Fruit fly (Drosophila melanogaster) whole organism, embryonic: ENCODE results near the gene Ilk.
A peak's percentile ranks its signal among the peaks of the same experiment; 100 is the strongest.

ENCODE experiments used
- ATbp ChIP-seq: fragments of 200-800 bp; sonication (Bioruptor generic); optimal IDR thresholded peaks from 2 replicates; lab custom pipeline; 2017; ENCODE audit warnings: missing biosample characterization, mild to moderate bottlenecking, missing genetic modification characterization, missing genetic modification reagents
- Asciz ChIP-seq: fragments of 200-800 bp; sonication (Bioruptor generic); optimal IDR thresholded peaks from 2 replicates; lab custom pipeline; 2017; ENCODE audit warnings: missing biosample characterization, mild to moderate bottlenecking, missing genetic modification characterization, missing genetic modification reagents
- Blimp-1 ChIP-seq: fragments of 200-800 bp; sonication (Bioruptor generic); optimal IDR thresholded peaks from 3 replicates; lab custom pipeline; 2018; ENCODE audit warnings: missing biosample characterization, missing genetic modification characterization, mild to moderate bottlenecking, moderate library complexity, missing genetic modification reagents
- CG10267 ChIP-seq: fragments of 200-800 bp; sonication (Bioruptor generic); optimal IDR thresholded peaks from 2 replicates; lab custom pipeline; 2018; ENCODE audit warnings: missing biosample characterization, mild to moderate bottlenecking, missing genetic modification characterization, moderate library complexity
- CG11398 ChIP-seq: fragments of 200-800 bp; sonication (Bioruptor generic); optimal IDR thresholded peaks from 2 replicates; lab custom pipeline; 2016; ENCODE audit warnings: missing biosample characterization, missing genetic modification characterization
- CG11504 ChIP-seq: fragments of 200-800 bp; sonication (Bioruptor generic); optimal IDR thresholded peaks from 3 replicates; lab custom pipeline; 2019; ENCODE audit warnings: missing biosample characterization, mild to moderate bottlenecking, missing genetic modification characterization, moderate library complexity
- CG12071 ChIP-seq: fragments of 200-800 bp; sonication (Bioruptor generic); optimal IDR thresholded peaks from 3 replicates; lab custom pipeline; 2018; ENCODE audit warnings: missing biosample characterization, mild to moderate bottlenecking, missing genetic modification characterization
- CG12236 ChIP-seq: fragments of 200-800 bp; sonication (Bioruptor generic); optimal IDR thresholded peaks from 2 replicates; lab custom pipeline; 2016; ENCODE audit warnings: missing biosample characterization, missing genetic modification characterization
- CG14710 ChIP-seq: fragments of 200-800 bp; sonication (Bioruptor generic); optimal IDR thresholded peaks from 3 replicates; lab custom pipeline; 2019; ENCODE audit warnings: missing biosample characterization, mild to moderate bottlenecking, missing genetic modification characterization, moderate library complexity
- CG14860 ChIP-seq: fragments of 200-800 bp; sonication (Bioruptor generic); IDR thresholded peaks from 3 replicates; pipeline ENCODE4 v1.3.6; 2022; ENCODE audit warnings: missing biosample characterization, missing genetic modification characterization; ENCODE audit not compliant: partially characterized antibody
- CG17359 ChIP-seq: fragments of 200-800 bp; sonication (Bioruptor generic); optimal IDR thresholded peaks from 3 replicates; lab custom pipeline; 2018; ENCODE audit warnings: missing biosample characterization, mild to moderate bottlenecking, missing genetic modification characterization, moderate library complexity
- CG18476 ChIP-seq: fragments of 200-800 bp; sonication (Bioruptor generic); optimal IDR thresholded peaks from 2 replicates; lab custom pipeline; 2016; ENCODE audit warnings: missing biosample characterization, mild to moderate bottlenecking, missing genetic modification characterization
- CG18599 ChIP-seq: fragments of 200-800 bp; sonication (Bioruptor generic); optimal IDR thresholded peaks from 3 replicates; lab custom pipeline; 2017; ENCODE audit warnings: missing biosample characterization, missing genetic modification characterization, mild to moderate bottlenecking, moderate library complexity, missing genetic modification reagents
- CG2120 ChIP-seq: fragments of 200-800 bp; sonication (Bioruptor generic); optimal IDR thresholded peaks from 3 replicates; lab custom pipeline; 2016; ENCODE audit warnings: missing biosample characterization, missing genetic modification characterization
- CG31388 ChIP-seq: fragments of 200-800 bp; sonication (Bioruptor generic); optimal IDR thresholded peaks from 2 replicates; lab custom pipeline; 2016; ENCODE audit warnings: missing biosample characterization, missing genetic modification characterization
- CG4360 ChIP-seq: fragments of 200-800 bp; sonication (Bioruptor generic); IDR thresholded peaks from 2 replicates; pipeline ENCODE4 v1.3.6; 2022; ENCODE audit warnings: missing biosample characterization, missing genetic modification characterization
- CG4730 ChIP-seq: fragments of 200-800 bp; sonication (Bioruptor generic); IDR thresholded peaks from 2 replicates; pipeline ENCODE4 v1.3.6; 2022; ENCODE audit warnings: missing biosample characterization, missing genetic modification characterization
- CG5180 ChIP-seq: fragments of 200-800 bp; sonication (Bioruptor generic); optimal IDR thresholded peaks from 3 replicates; lab custom pipeline; 2017; ENCODE audit warnings: missing biosample characterization, missing genetic modification characterization, mild to moderate bottlenecking, moderate library complexity, missing genetic modification reagents
- CG6683 ChIP-seq: fragments of 200-800 bp; sonication (Bioruptor generic); optimal IDR thresholded peaks from 2 replicates; lab custom pipeline; 2017; ENCODE audit warnings: missing biosample characterization, mild to moderate bottlenecking, missing genetic modification characterization, missing genetic modification reagents
- CG6791 ChIP-seq: fragments of 200-800 bp; sonication (Bioruptor generic); IDR thresholded peaks from 3 replicates; pipeline ENCODE4 v1.3.6; 2022; ENCODE audit warnings: missing biosample characterization, missing genetic modification characterization; ENCODE audit not compliant: partially characterized antibody
- CG7271 ChIP-seq: fragments of 200-800 bp; sonication (Bioruptor generic); optimal IDR thresholded peaks from 2 replicates; lab custom pipeline; 2018; ENCODE audit warnings: missing biosample characterization, mild to moderate bottlenecking, missing genetic modification characterization, moderate library complexity
- CTCF ChIP-seq: fragments of 200-800 bp; sonication (Bioruptor generic); optimal IDR thresholded peaks from 2 replicates; lab custom pipeline; 2017; ENCODE audit warnings: missing biosample characterization, mild to moderate bottlenecking, missing genetic modification characterization, moderate library complexity
- Dfd ChIP-seq, 2 experiments: fragments of >200 bp; optimal IDR thresholded peaks; 2 replicates each; lab custom pipeline; 2017; ENCODE audit warnings: missing biosample characterization in 2 of 2, missing genetic modification characterization in 2 of 2
- Gsc ChIP-seq: fragments of 200-800 bp; sonication (Bioruptor generic); IDR thresholded peaks from 2 replicates; pipeline ENCODE4 v1.3.6; 2022; ENCODE audit warnings: missing biosample characterization, missing genetic modification characterization
- H15 ChIP-seq: fragments of 200-800 bp; sonication (Bioruptor generic); IDR thresholded peaks from 3 replicates; pipeline ENCODE4 v1.3.6; 2022; ENCODE audit warnings: missing biosample characterization, missing genetic modification characterization
- HLHmδ ChIP-seq: fragments of 200-800 bp; sonication (Bioruptor generic); optimal IDR thresholded peaks from 2 replicates; lab custom pipeline; 2018; ENCODE audit warnings: missing biosample characterization, mild to moderate bottlenecking, missing genetic modification characterization, moderate library complexity
- Hand ChIP-seq: fragments of 200-800 bp; sonication (Bioruptor generic); optimal IDR thresholded peaks from 2 replicates; lab custom pipeline; 2017; ENCODE audit warnings: mild to moderate bottlenecking, missing biosample characterization, missing genetic modification reagents, missing genetic modification characterization
- Med ChIP-seq: fragments of 200-800 bp; sonication (Bioruptor generic); peaks from one replicate; lab custom pipeline; 2016; ENCODE audit warnings: missing biosample characterization, missing genetic modification characterization, mild to moderate bottlenecking, inconsistent platforms, moderate library complexity
- Pdp1 ChIP-seq, 2 experiments: fragments of 200-800 bp; sonication (Bioruptor generic); optimal IDR thresholded peaks; 3 replicates each; lab custom pipeline; 2016; ENCODE audit warnings: missing biosample characterization in 2 of 2, missing genetic modification characterization in 2 of 2, mild to moderate bottlenecking in 1 of 2, moderate library complexity in 1 of 2
- Ptx1 ChIP-seq: fragments of 200-800 bp; sonication (Bioruptor generic); IDR thresholded peaks from 2 replicates; pipeline ENCODE4 v1.3.6; 2022; ENCODE audit warnings: missing biosample characterization, missing genetic modification characterization
- Ravus ChIP-seq: fragments of 200-800 bp; sonication (Bioruptor generic); IDR thresholded peaks from 2 replicates; pipeline ENCODE4 v1.3.6; 2022; ENCODE audit warnings: missing biosample characterization, missing genetic modification characterization
- Ssrp ChIP-seq: fragments of 200-800 bp; sonication (Bioruptor generic); optimal IDR thresholded peaks from 2 replicates; lab custom pipeline; 2018; ENCODE audit warnings: missing biosample characterization, mild to moderate bottlenecking, missing genetic modification characterization, moderate library complexity
- Taf1 ChIP-seq: fragments of 200-800 bp; sonication (Bioruptor generic); IDR thresholded peaks from 2 replicates; pipeline ENCODE4 v1.3.6; 2022; ENCODE audit warnings: missing biosample characterization, missing genetic modification characterization
- bowl ChIP-seq: fragments of 200-800 bp; sonication (Bioruptor generic); IDR thresholded peaks from 2 replicates; pipeline ENCODE4 v1.3.6; 2022; ENCODE audit warnings: missing biosample characterization, missing genetic modification characterization
- br ChIP-seq: fragments of >200 bp; optimal IDR thresholded peaks from 2 replicates; lab custom pipeline; 2017
- cad ChIP-seq: fragments of >200 bp; optimal IDR thresholded peaks from 2 replicates; lab custom pipeline; 2017; ENCODE audit warnings: missing biosample characterization, missing genetic modification characterization
- chm ChIP-seq: fragments of 200-800 bp; sonication (Bioruptor generic); IDR thresholded peaks from 2 replicates; pipeline ENCODE4 v1.3.6; 2022; ENCODE audit warnings: missing biosample characterization, missing genetic modification characterization
- fd102C ChIP-seq: fragments of 200-800 bp; sonication (Bioruptor generic); optimal IDR thresholded peaks from 2 replicates; lab custom pipeline; 2018; ENCODE audit warnings: missing biosample characterization, mild to moderate bottlenecking, missing genetic modification characterization, moderate library complexity
- gcm2 ChIP-seq: fragments of 200-800 bp; sonication (Bioruptor generic); optimal IDR thresholded peaks from 2 replicates; lab custom pipeline; 2016; ENCODE audit warnings: missing biosample characterization, missing genetic modification characterization
- grn ChIP-seq: fragments of 200-800 bp; sonication (Bioruptor generic); optimal IDR thresholded peaks from 3 replicates; lab custom pipeline; 2017; ENCODE audit warnings: missing biosample characterization, missing genetic modification characterization
- hth ChIP-seq: fragments of >200 bp; optimal IDR thresholded peaks from 2 replicates; lab custom pipeline; 2017; ENCODE audit warnings: inconsistent platforms
- klu ChIP-seq: fragments of 200-800 bp; sonication (Bioruptor generic); IDR thresholded peaks from 2 replicates; pipeline ENCODE4 v1.3.6; 2022; ENCODE audit warnings: missing biosample characterization, missing genetic modification characterization
- lmd ChIP-seq: fragments of 200-800 bp; sonication (Bioruptor generic); IDR thresholded peaks from 2 replicates; pipeline ENCODE4 v1.3.6; 2022; ENCODE audit warnings: missing biosample characterization, missing genetic modification characterization
- oc ChIP-seq: fragments of 200-800 bp; sonication (Bioruptor generic); optimal IDR thresholded peaks from 2 replicates; lab custom pipeline; 2018; ENCODE audit warnings: missing biosample characterization, mild to moderate bottlenecking, missing genetic modification characterization, moderate library complexity
- phol ChIP-seq: fragments of 200-800 bp; sonication (Bioruptor generic); optimal IDR thresholded peaks from 3 replicates; lab custom pipeline; 2018; ENCODE audit warnings: missing biosample characterization, mild to moderate bottlenecking, missing genetic modification characterization, moderate library complexity
- sc ChIP-seq, 3 experiments: fragments of >200 bp in 2 of 3; fragments of 200-800 bp in 1 of 3; sonication (Bioruptor generic) in 1 of 3; optimal IDR thresholded peaks; 2 replicates in 2 of 3; 3 replicates in 1 of 3; lab custom pipeline; 2017; ENCODE audit warnings: mild to moderate bottlenecking in 1 of 3, missing biosample characterization in 1 of 3, missing genetic modification characterization in 1 of 3, missing genetic modification reagents in 1 of 3
- sisA ChIP-seq: fragments of 200-800 bp; sonication (Bioruptor generic); IDR thresholded peaks from 2 replicates; pipeline ENCODE4 v1.3.6; 2022; ENCODE audit warnings: missing biosample characterization, missing genetic modification characterization
- sna ChIP-seq: fragments of 200-800 bp; sonication (Bioruptor generic); IDR thresholded peaks from 2 replicates; pipeline ENCODE4 v1.3.6; 2022; ENCODE audit warnings: missing biosample characterization, missing genetic modification characterization; ENCODE audit not compliant: partially characterized antibody
- tgo ChIP-seq: fragments of 200-800 bp; sonication (Bioruptor generic); IDR thresholded peaks from 3 replicates; pipeline ENCODE4 v1.3.6; 2022; ENCODE audit warnings: missing biosample characterization, missing genetic modification characterization
- tio ChIP-seq: fragments of 200-800 bp; sonication (Bioruptor generic); optimal IDR thresholded peaks from 2 replicates; lab custom pipeline; 2017; ENCODE audit warnings: missing biosample characterization, missing genetic modification characterization, inconsistent platforms
- zfh2 ChIP-seq: fragments of 200-800 bp; sonication (Bioruptor generic); optimal IDR thresholded peaks from 2 replicates; lab custom pipeline; 2016; ENCODE audit warnings: missing biosample characterization, missing genetic modification characterization

Ilk gene

DNA sequence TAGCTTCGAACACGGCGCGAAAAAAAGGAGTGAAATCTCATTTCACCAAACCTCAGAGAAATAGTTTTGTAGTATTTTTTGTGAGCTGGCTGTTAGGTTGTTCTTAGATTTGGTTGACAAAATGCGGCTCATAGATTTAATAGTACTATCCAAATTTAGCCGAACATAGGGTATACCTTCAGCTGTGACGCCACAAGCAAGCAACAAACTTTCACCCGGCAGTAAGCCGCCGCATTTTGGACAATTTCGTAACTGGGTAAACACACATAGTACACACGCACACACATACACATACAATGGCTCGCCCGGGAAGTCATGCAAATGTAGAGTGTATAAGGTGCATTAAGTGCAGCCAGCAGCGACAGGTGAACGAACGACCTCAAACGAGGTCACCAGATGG lies 42.6 kb downstream of the Ilk start (continued):
- TF ChIP-seq H15 (GFP tag; lab: Robert Waterston, UW): 0 out of 3 replicates have a peak, but pooled peaks have one; percentile 7
- TF ChIP-seq CG18599 (GFP tag; lab: Kevin White, UChicago): no peak
- no peak for TF ChIP-seq Dfd (GFP tag; optimal IDR thresholded peaks at IDR 0.05; lab: Kevin White, UChicago)
- TF ChIP-seq tgo (GFP tag; lab: Robert Waterston, UW): no peak
- TF ChIP-seq CG14710 (tag; lab: Kevin White, UChicago): peak; percentile 4
- TF ChIP-seq CG6683 (GFP tag; lab: Kevin White, UChicago): no peak
- peak; percentile 37 for TF ChIP-seq oc (tag; lab: Kevin White, UChicago)
- TF ChIP-seq CG4360 (GFP tag; lab: Robert Waterston, UW): no peak
- TF ChIP-seq Med (GFP tag; lab: Kevin White, UChicago): peak; percentile 62
- TF ChIP-seq Blimp-1: peak; percentile 77
- peak; percentile 26 for TF ChIP-seq phol
- TF ChIP-seq CG12236 (GFP tag; lab: Kevin White, UChicago): no peak
- no peak for TF ChIP-seq gcm2 (GFP tag; lab: Kevin White, UChicago)
- no peak for TF ChIP-seq Ptx1 (GFP tag; lab: Robert Waterston, UW)
- TF ChIP-seq Ssrp (tag; lab: Kevin White, UChicago): peak; percentile 9
- TF ChIP-seq CG18476 (GFP tag; lab: Kevin White, UChicago): no peak
- no peak for TF ChIP-seq CG11398
- no peak for TF ChIP-seq sna (GFP tag; lab: Robert Waterston, UW)
- no peak for TF ChIP-seq zfh2 (GFP tag; lab: Kevin White, UChicago)
- TF ChIP-seq CG31388 (GFP tag; lab: Kevin White, UChicago): no peak
- TF ChIP-seq klu (GFP tag; lab: Robert Waterston, UW): no peak
- TF ChIP-seq Gsc (GFP tag; lab: Robert Waterston, UW): no peak
- TF ChIP-seq Hand (GFP tag; lab: Kevin White, UChicago): no peak
- no peak for TF ChIP-seq CG10267 (tag; lab: Kevin White, UChicago)
- no peak for TF ChIP-seq sc (optimal IDR thresholded peaks at IDR 0.05; lab: Kevin White, UChicago)
- TF ChIP-seq sc (GFP tag; optimal IDR thresholded peaks at IDR 0.05; lab: Kevin White, UChicago): no peak
- peak; percentile 3 for TF ChIP-seq CG12071
- 0 out of 2 replicates have a peak, but pooled peaks have one; percentile 25 for TF ChIP-seq chm (GFP tag; lab: Robert Waterston, UW)
- TF ChIP-seq Pdp1 (GFP tag; optimal IDR thresholded peaks at IDR 0.05; lab: Kevin White, UChicago): peak in 1 of 2 experiments; percentile 38
- peak; percentile 24 for TF ChIP-seq CG5180
- TF ChIP-seq Asciz (GFP tag; lab: Kevin White, UChicago): peak; percentile 40
- peak; percentile 43 for TF ChIP-seq CG17359 (tag; lab: Kevin White, UChicago)
- TF ChIP-seq fd102C: no peak
- no peak for TF ChIP-seq hth
- TF ChIP-seq CG2120: no peak
- peak; percentile 32 for TF ChIP-seq HLHmδ (GFP tag; lab: Kevin White, UChicago)
- TF ChIP-seq CG14860 (GFP tag; lab: Robert Waterston, UW): no peak
- TF ChIP-seq bowl (GFP tag; lab: Robert Waterston, UW): no peak
- TF ChIP-seq CG7271 (tag; lab: Kevin White, UChicago): no peak
- no peak for TF ChIP-seq Ravus (GFP tag; lab: Robert Waterston, UW)
- TF ChIP-seq CG4730 (GFP tag; lab: Robert Waterston, UW): 0 out of 2 replicates have a peak, but pooled peaks have one; percentile 8
- no peak for TF ChIP-seq br (lab: Kevin White, UChicago)
- TF ChIP-seq grn (GFP tag; lab: Kevin White, UChicago): no peak
- TF ChIP-seq ATbp (GFP tag; lab: Kevin White, UChicago): peak; percentile 68
- TF ChIP-seq CG6791 (GFP tag; lab: Robert Waterston, UW): no peak
- peak; percentile 44 for TF ChIP-seq sisA (GFP tag; lab: Robert Waterston, UW)
- TF ChIP-seq CG11504 (tag; lab: Kevin White, UChicago): peak; percentile 45
- TF ChIP-seq lmd (GFP tag; lab: Robert Waterston, UW): peak; percentile 7; the same call in 1 of the 2 replicates
- no peak for TF ChIP-seq CTCF
- TF ChIP-seq tio (GFP tag; lab: Kevin White, UChicago): no peak
- TF ChIP-seq cad (GFP tag; lab: Kevin White, UChicago): no peak
- TF ChIP-seq Taf1 (GFP tag; lab: Robert Waterston, UW): no peak
